Worm (Caenorhabditis elegans): ENCODE results near the gene Y81B9A.1.

DNA sequence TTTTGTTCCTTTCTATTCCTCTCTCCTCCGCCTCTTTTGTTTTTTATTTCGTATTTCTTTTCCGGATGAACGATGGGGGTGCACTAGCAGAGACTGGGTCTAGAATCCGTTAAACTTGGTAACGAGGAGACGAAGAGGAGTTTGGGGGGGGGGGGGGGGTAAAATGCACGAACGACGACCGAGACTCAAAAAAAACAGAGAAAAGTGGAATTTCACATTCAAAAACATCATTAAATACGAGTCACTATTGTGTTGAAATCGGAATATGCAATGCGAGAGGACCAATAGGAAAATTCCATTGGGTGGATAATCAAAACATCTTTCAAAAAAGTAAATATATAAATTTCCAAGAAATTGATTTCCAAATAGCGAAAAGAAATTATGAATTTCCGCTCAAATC is 38.0 kb upstream of the Y81B9A.1 start, which contains the start of gene B0563.7:
- no peak for TF ChIP-seq lsy-2 (tag; optimal IDR thresholded peaks at IDR 0.05)
- TF ChIP-seq egl-27 (tag; optimal IDR thresholded peaks at IDR 0.05) = no peak
- TF ChIP-seq nhr-77 (tag; optimal IDR thresholded peaks at IDR 0.05) = no peak
- no peak for TF ChIP-seq efl-3 (GFP tag; optimal IDR thresholded peaks at IDR 0.05)
- no peak for TF ChIP-seq unc-130 (tag; optimal IDR thresholded peaks at IDR 0.05)
- no peak for TF ChIP-seq lin-35 (GFP tag; optimal IDR thresholded peaks at IDR 0.05)
- TF ChIP-seq ama-1 (optimal IDR thresholded peaks at IDR 0.05) = no peak

All from whole organism, L1 larva.